Worm (Caenorhabditis elegans) whole organism, L1 larva: Measurements from ENCODE around the gene Y6G8.2.

Experiments used
- ceh-82 ChIP-seq, 3 experiments: fragments of 150-350 bp in 1 of 3; sonication (generic microtip) in 2 of 3; optimal IDR thresholded peaks; 2 replicates each; lab custom pipeline; 2014 to 2017; ENCODE audit warnings: missing biosample characterization in 3 of 3, missing genetic modification characterization in 3 of 3
- egl-27 ChIP-seq, 2 experiments: fragments of 150-350 bp in 1 of 2; sonication (generic microtip); optimal IDR thresholded peaks; 3 replicates each; lab custom pipeline; 2017 to 2018; ENCODE audit warnings: missing biosample characterization in 2 of 2, missing genetic modification characterization in 2 of 2, missing genetic modification reagents in 2 of 2

DNA sequence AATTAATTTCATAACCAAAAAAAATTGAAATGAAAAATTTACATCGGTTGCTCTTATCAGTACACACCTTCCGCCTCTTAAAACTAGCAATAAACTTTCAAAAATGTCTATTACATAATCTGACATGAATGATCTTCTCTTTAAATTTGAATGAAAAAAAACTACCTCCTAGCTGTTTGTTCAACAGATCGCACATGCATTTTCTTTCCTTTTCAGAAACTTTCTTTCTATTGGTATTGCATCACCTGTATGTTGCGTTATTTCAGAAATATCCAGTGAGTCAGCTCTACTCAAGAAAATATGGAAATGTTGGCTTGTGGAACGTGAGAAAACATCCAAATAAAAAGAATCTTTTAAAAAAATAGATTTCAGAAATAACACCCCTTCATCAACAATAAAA, 24.5 kb upstream of the Y6G8.2 start, which contains the start of gene F57G4.1:
- no peak for TF ChIP-seq egl-27 (tag; optimal IDR thresholded peaks at IDR 0.05; lab: Kevin White, UChicago)
- no peak for TF ChIP-seq ceh-82 (tag; optimal IDR thresholded peaks at IDR 0.05; lab: Kevin White, UChicago)
